Worm (Caenorhabditis elegans): ENCODE data around the gene lntl-1.
A peak's percentile ranks its signal among the peaks of the same experiment; 100 is the strongest.

The lntl-1 gene

ce11 chrIV:5752704-5753103 is 54.2 kb downstream of the lntl-1 start:
- TF ChIP-seq ceh-19 (GFP tag; optimal IDR thresholded peaks at IDR 0.05) = peak; percentile 46
- TF ChIP-seq dmd-4 (tag; optimal IDR thresholded peaks at IDR 0.05; ENCODE audit: borderline replicate concordance) = no peak
- TF ChIP-seq C38D4.7 (GFP tag; optimal IDR thresholded peaks at IDR 0.05) = no peak

ce11 chrIV:5751997-5752396 is 54.9 kb downstream of the lntl-1 start:
- peak; percentile 91 for TF ChIP-seq nfya-1 (tag; optimal IDR thresholded peaks at IDR 0.05)
- no peak for TF ChIP-seq tbx-7 (tag; optimal IDR thresholded peaks at IDR 0.05)
